Worm (Caenorhabditis elegans) whole organism, late embryonic: ENCODE results near the gene flp-2.

Experiments used
- C08G9.2 ChIP-seq: sonication (generic microtip); optimal IDR thresholded peaks from 2 replicates; lab custom pipeline; 2016; ENCODE audit warnings: mild to moderate bottlenecking, missing genetic modification characterization, moderate library complexity, missing compliant biosample characterization
- F13H6.1 ChIP-seq: sonication (generic microtip); optimal IDR thresholded peaks from 2 replicates; lab custom pipeline; 2016; ENCODE audit warnings: missing genetic modification characterization, missing compliant biosample characterization
- T23F11.4 ChIP-seq: fragments of 200-800 bp; sonication (Bioruptor generic); optimal IDR thresholded peaks from 2 replicates; lab custom pipeline; 2018; ENCODE audit warnings: mild to moderate bottlenecking, missing genetic modification characterization, missing compliant biosample characterization
- ama-1 ChIP-seq: fragments of 150-350 bp; optimal IDR thresholded peaks from 2 replicates; lab custom pipeline; 2014
- ceh-14 ChIP-seq: sonication (generic microtip); optimal IDR thresholded peaks from 2 replicates; lab custom pipeline; 2016; ENCODE audit warnings: missing genotype, missing genetic modification characterization, missing compliant biosample characterization
- ceh-19 ChIP-seq: fragments of 200-800 bp; sonication (Bioruptor generic); optimal IDR thresholded peaks from 2 replicates; lab custom pipeline; 2018; ENCODE audit warnings: mild to moderate bottlenecking, missing genetic modification characterization, missing compliant biosample characterization
- ceh-2 ChIP-seq: sonication (generic microtip); optimal IDR thresholded peaks from 2 replicates; lab custom pipeline; 2016; ENCODE audit warnings: missing genotype, missing genetic modification characterization, missing compliant biosample characterization
- ceh-22 ChIP-seq: sonication (generic microtip); optimal IDR thresholded peaks from 2 replicates; lab custom pipeline; 2017; ENCODE audit warnings: missing biosample characterization, missing genetic modification characterization
- ceh-30 ChIP-seq: fragments of 150-350 bp; optimal IDR thresholded peaks from 2 replicates; lab custom pipeline; 2014; ENCODE audit warnings: missing biosample characterization, missing genetic modification characterization
- ceh-31 ChIP-seq: sonication (generic microtip); optimal IDR thresholded peaks from 2 replicates; lab custom pipeline; 2016; ENCODE audit warnings: missing genetic modification characterization, missing compliant biosample characterization
- ceh-34 ChIP-seq: sonication (generic microtip); optimal IDR thresholded peaks from 2 replicates; lab custom pipeline; 2016; ENCODE audit warnings: mild to moderate bottlenecking, missing genetic modification characterization, missing compliant biosample characterization
- ceh-48 ChIP-seq: sonication (generic microtip); optimal IDR thresholded peaks from 2 replicates; lab custom pipeline; 2016; ENCODE audit warnings: missing genetic modification characterization, inconsistent platforms, missing compliant biosample characterization
- ceh-6 ChIP-seq: fragments of 200-800 bp; sonication (Bioruptor generic); optimal IDR thresholded peaks from 2 replicates; lab custom pipeline; 2018; ENCODE audit warnings: mild to moderate bottlenecking, missing genetic modification characterization, missing compliant biosample characterization
- che-1 ChIP-seq: sonication (generic microtip); optimal IDR thresholded peaks from 2 replicates; lab custom pipeline; 2016; ENCODE audit warnings: mild to moderate bottlenecking, missing genetic modification characterization, missing compliant biosample characterization
- dve-1 ChIP-seq: sonication (generic microtip); optimal IDR thresholded peaks from 2 replicates; lab custom pipeline; 2017; ENCODE audit warnings: antibody characterized with exemption, mild to moderate bottlenecking, missing genetic modification characterization, missing compliant biosample characterization
- elt-2 ChIP-seq: sonication (generic microtip); optimal IDR thresholded peaks from 2 replicates; lab custom pipeline; 2016; ENCODE audit warnings: missing genetic modification reagents, missing genetic modification characterization, missing compliant biosample characterization
- fkh-10 ChIP-seq: fragments of 150-350 bp; optimal IDR thresholded peaks from 2 replicates; lab custom pipeline; 2014; ENCODE audit warnings: missing biosample characterization, missing genetic modification reagents, missing genetic modification characterization
- fkh-6 ChIP-seq: sonication (generic microtip); optimal IDR thresholded peaks from 2 replicates; lab custom pipeline; 2016; ENCODE audit warnings: missing genetic modification characterization, missing compliant biosample characterization
- gmeb-2 ChIP-seq: sonication (generic microtip); optimal IDR thresholded peaks from 2 replicates; lab custom pipeline; 2016; ENCODE audit warnings: missing genetic modification characterization, inconsistent platforms, missing compliant biosample characterization
- lim-6 ChIP-seq: sonication (generic microtip); optimal IDR thresholded peaks from 2 replicates; lab custom pipeline; 2016; ENCODE audit warnings: missing genetic modification characterization, missing compliant biosample characterization
- lin-11 ChIP-seq: fragments of 200-800 bp; sonication (Bioruptor generic); optimal IDR thresholded peaks from 2 replicates; lab custom pipeline; 2018; ENCODE audit warnings: mild to moderate bottlenecking, missing genetic modification characterization, missing compliant biosample characterization
- nfya-1 ChIP-seq: sonication (generic microtip); optimal IDR thresholded peaks from 2 replicates; lab custom pipeline; 2017; ENCODE audit warnings: missing genetic modification characterization, mild to moderate bottlenecking, missing compliant biosample characterization, antibody characterized with exemption, moderate library complexity
- nhr-232 ChIP-seq: sonication (generic microtip); optimal IDR thresholded peaks from 2 replicates; lab custom pipeline; 2016; ENCODE audit warnings: missing genetic modification characterization, missing compliant biosample characterization
- npax-4 ChIP-seq: sonication (generic microtip); optimal IDR thresholded peaks from 2 replicates; lab custom pipeline; 2016; ENCODE audit warnings: missing genetic modification characterization, missing compliant biosample characterization
- pha-4 ChIP-seq: fragments of 150-350 bp; optimal IDR thresholded peaks from 2 replicates; lab custom pipeline; 2018; ENCODE audit warnings: missing biosample characterization, missing genetic modification reagents, missing genetic modification characterization
- pqm-1 ChIP-seq: sonication (generic microtip); optimal IDR thresholded peaks from 2 replicates; lab custom pipeline; 2016; ENCODE audit warnings: missing genetic modification characterization, missing compliant biosample characterization
- pros-1 ChIP-seq: fragments of 150-350 bp; optimal IDR thresholded peaks from 2 replicates; lab custom pipeline; 2014; ENCODE audit warnings: missing biosample characterization, missing genetic modification reagents, missing genetic modification characterization
- sox-4 ChIP-seq: sonication (generic microtip); optimal IDR thresholded peaks from 2 replicates; lab custom pipeline; 2017; ENCODE audit warnings: mild to moderate bottlenecking, missing genetic modification characterization, inconsistent platforms, missing compliant biosample characterization
- tbx-2 ChIP-seq: sonication (generic microtip); optimal IDR thresholded peaks from 2 replicates; lab custom pipeline; 2016; ENCODE audit warnings: missing genetic modification characterization, missing compliant biosample characterization
- tbx-7 ChIP-seq: sonication (generic microtip); optimal IDR thresholded peaks from 2 replicates; lab custom pipeline; 2016; ENCODE audit warnings: missing genotype, missing genetic modification characterization, missing compliant biosample characterization
- unc-3 ChIP-seq, 2 experiments: fragments of 200-800 bp in 1 of 2; sonication (Bioruptor generic) in 1 of 2; sonication (generic microtip) in 1 of 2; conservative IDR thresholded peaks in 1 of 2; optimal IDR thresholded peaks in 1 of 2; 2 replicates each; pipeline versions ENCODE4 v1.3.6 to Lab custom; 2016 to 2022; ENCODE audit warnings: missing compliant biosample characterization in 2 of 2, missing genetic modification characterization in 2 of 2, missing genetic modification reagents in 1 of 2
- unc-42 ChIP-seq: sonication (generic microtip); optimal IDR thresholded peaks from 2 replicates; lab custom pipeline; 2016; ENCODE audit warnings: missing genotype, missing genetic modification characterization, missing compliant biosample characterization
- zip-5 ChIP-seq: sonication (generic microtip); optimal IDR thresholded peaks from 2 replicates; lab custom pipeline; 2016; ENCODE audit warnings: missing genetic modification characterization, missing compliant biosample characterization
- ztf-16 ChIP-seq: sonication (generic microtip); optimal IDR thresholded peaks from 2 replicates; lab custom pipeline; 2017; ENCODE audit warnings: missing genetic modification characterization, missing compliant biosample characterization

The flp-2 gene

DNA sequence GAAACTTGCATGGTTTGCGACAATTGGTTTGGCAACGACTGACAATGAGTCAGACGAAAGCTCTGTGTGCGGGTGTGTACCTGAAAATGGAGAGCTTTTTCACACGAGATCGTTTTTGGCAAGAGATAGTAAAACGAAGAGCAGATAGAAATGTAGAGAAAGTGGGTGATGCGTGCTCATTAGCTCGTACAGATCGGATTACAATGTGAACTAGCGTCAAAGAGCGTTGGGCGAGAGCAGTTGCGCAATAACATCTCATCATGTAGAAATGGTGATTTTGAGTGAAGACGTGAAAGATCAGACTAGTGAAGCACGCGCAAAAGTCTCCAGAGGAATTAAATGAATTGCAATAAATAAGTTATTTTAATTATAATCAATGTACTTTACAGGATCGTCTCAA is at the start of gene flp-2:
Gene flp-2 (minus strand): TSS at position 101 of the 400 bp plus-strand sequence.
- TF ChIP-seq elt-2 (tag; lab: Kevin White, UChicago): no peak
- no peak for TF ChIP-seq ama-1 (lab: Kevin White, UChicago)
- no peak for TF ChIP-seq sox-4
- TF ChIP-seq tbx-7 (tag; lab: Kevin White, UChicago): no peak
- no peak for TF ChIP-seq ceh-30 (tag; lab: Kevin White, UChicago)
- no peak for TF ChIP-seq zip-5 (tag; lab: Kevin White, UChicago)
- no peak for TF ChIP-seq npax-4 (tag; lab: Kevin White, UChicago)
- TF ChIP-seq ceh-31 (tag; lab: Kevin White, UChicago): no peak
- no peak for TF ChIP-seq gmeb-2 (tag; lab: Kevin White, UChicago)
- no peak for TF ChIP-seq unc-42 (tag; lab: Kevin White, UChicago)
- no peak for TF ChIP-seq dve-1 (tag; lab: Kevin White, UChicago)
- TF ChIP-seq ceh-2: no peak
- no peak for TF ChIP-seq F13H6.1 (tag; lab: Kevin White, UChicago)
- TF ChIP-seq che-1: no peak
- TF ChIP-seq pqm-1: no peak
- no peak for TF ChIP-seq T23F11.4 (GFP tag; lab: Kevin White, UChicago)
- TF ChIP-seq unc-3 (GFP tag; conservative IDR thresholded peaks at IDR 0.05; lab: Robert Waterston, UW): no peak
- no peak for TF ChIP-seq unc-3 (tag; optimal IDR thresholded peaks at IDR 0.05; lab: Kevin White, UChicago)
- TF ChIP-seq ceh-34 (tag; lab: Kevin White, UChicago): no peak
- no peak for TF ChIP-seq nhr-232 (tag; lab: Kevin White, UChicago)

DNA sequence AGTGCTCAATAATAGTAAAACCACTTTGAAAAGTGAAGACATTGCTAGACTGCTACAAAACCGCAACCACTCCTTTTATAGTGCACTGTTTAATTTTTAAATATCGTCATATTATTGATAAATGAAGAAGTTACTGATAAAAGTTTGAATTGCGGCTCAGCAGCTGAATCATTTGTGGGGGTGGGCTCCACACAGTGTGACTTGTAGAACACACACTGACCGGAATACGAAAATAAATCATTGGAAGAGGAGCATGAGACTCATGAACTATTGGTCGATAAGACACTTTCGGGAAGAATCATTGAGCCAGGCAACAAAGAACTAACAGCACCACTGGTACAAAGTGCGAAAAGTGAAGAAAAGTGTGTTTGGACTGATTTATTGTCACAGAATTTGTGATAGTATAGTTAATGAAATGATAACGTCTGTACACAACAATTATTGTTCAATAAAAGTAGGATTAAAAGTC is 47.0 kb upstream of the flp-2 start, which contains the start of gene oac-14:
Gene oac-14 (minus strand): TSS at position 51 of the 469 bp plus-strand sequence.
- no peak for TF ChIP-seq C08G9.2 (tag; lab: Kevin White, UChicago)
- peak; percentile 54 for TF ChIP-seq elt-2 (tag; lab: Kevin White, UChicago)

DNA sequence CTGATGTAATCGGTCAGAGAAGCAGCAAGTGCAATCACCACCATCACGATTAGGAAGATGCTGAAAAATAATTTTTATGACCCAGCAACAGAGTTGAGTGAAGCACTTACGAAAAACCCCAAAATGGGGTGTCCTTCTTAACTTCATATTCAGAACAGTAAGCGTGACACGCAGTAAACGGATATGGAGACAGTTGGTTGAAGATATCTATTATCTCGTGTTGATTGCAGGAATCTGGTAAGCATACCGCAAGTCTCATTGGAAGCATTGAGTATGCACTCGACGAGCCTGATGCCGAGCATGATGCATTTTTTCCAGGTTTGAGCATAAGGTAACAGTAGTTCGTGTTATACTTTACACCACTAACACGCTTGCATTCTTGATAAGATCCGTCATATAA is 46.2 kb upstream of the flp-2 start:
- TF ChIP-seq tbx-2 (tag; lab: Kevin White, UChicago) (no peak), ztf-16 (tag; lab: Kevin White, UChicago) (no peak), pha-4 (tag; lab: Kevin White, UChicago) (no peak), unc-3 (GFP tag; conservative IDR thresholded peaks at IDR 0.05; lab: Robert Waterston, UW) (no peak), unc-3 (tag; optimal IDR thresholded peaks at IDR 0.05; lab: Kevin White, UChicago) (no peak), ceh-14 (no peak), fkh-10 (GFP tag; lab: Kevin White, UChicago) (no peak), ceh-6 (GFP tag; lab: Kevin White, UChicago) (no peak), lim-6 (tag; lab: Kevin White, UChicago) (no peak)

ce11 chrX:10138494-10138893 is 43.4 kb upstream of the flp-2 start, which contains the start of gene moc-1:
Gene moc-1 (minus strand): TSS chrX:10138620.
- TF ChIP-seq ceh-48 (tag; lab: Kevin White, UChicago): no peak
- TF ChIP-seq nhr-232 (tag; lab: Kevin White, UChicago): no peak
- TF ChIP-seq dve-1 (tag; lab: Kevin White, UChicago): no peak
- no peak for TF ChIP-seq unc-3 (GFP tag; conservative IDR thresholded peaks at IDR 0.05; lab: Robert Waterston, UW)
- TF ChIP-seq unc-3 (tag; optimal IDR thresholded peaks at IDR 0.05; lab: Kevin White, UChicago): no peak
- TF ChIP-seq ceh-14: no peak
- no peak for TF ChIP-seq ceh-19 (GFP tag; lab: Kevin White, UChicago)
- no peak for TF ChIP-seq fkh-10 (GFP tag; lab: Kevin White, UChicago)
- no peak for TF ChIP-seq ceh-6 (GFP tag; lab: Kevin White, UChicago)
- TF ChIP-seq nfya-1 (tag; lab: Kevin White, UChicago): no peak
- no peak for TF ChIP-seq lin-11 (tag; lab: Kevin White, UChicago)
- no peak for TF ChIP-seq pros-1 (tag; lab: Kevin White, UChicago)
- no peak for TF ChIP-seq fkh-6 (tag; lab: Kevin White, UChicago)
- TF ChIP-seq ceh-22 (tag; lab: Kevin White, UChicago): no peak
- no peak for TF ChIP-seq T23F11.4 (GFP tag; lab: Kevin White, UChicago)
